Comparison of ENCODE assay signal across 3 fruit fly cellular contexts in the genomic region with DNA sequence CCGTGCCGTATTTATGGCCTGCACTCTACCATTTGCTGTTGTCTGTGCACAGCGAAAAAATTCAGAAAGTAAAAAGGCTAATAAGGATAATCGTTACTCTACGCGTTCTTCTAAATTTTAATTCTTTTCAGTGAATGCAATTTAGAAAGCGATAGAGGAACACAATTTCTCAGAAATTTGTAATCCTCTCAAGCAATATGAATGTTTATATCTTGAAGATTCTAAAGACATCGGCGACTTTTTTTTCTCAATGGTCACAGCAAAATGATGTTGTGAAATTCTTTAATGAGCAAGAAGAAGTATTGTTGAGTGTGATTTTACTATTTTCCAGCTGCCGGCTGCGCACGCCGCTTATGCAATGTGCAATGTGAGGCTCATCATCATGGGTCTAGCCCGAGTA.
A peak's percentile ranks its signal among the peaks of the same experiment; 100 is the strongest.
TF ChIP-seq lines count a peak whose summit lies in the region.

No protein-coding gene starts in this region.

- TF ChIP-seq CTCF in whole organism, embryonic (GFP tag; optimal IDR thresholded peaks at IDR 0.05; lab: Kevin White, UChicago) = no peak

TF ChIP-seq in whole organism, embryonic, 481 proteins besides CTCF, POLR2A, EP300 and RAD21:
- TF ChIP-seq Drgx (GFP tag; IDR thresholded peaks at IDR 0.05; lab: Robert Waterston, UW) = peak; percentile 42; the same call in 1 of the 2 replicates
- TF ChIP-seq CG11456 (GFP tag; IDR thresholded peaks at IDR 0.05; lab: Robert Waterston, UW) = 0 out of 3 replicates have a peak, but pooled peaks have one; percentile 13
- TF ChIP-seq CG10321 (GFP tag; IDR thresholded peaks at IDR 0.05; lab: Robert Waterston, UW) = no peak
- TF ChIP-seq CG2875 (GFP tag; optimal IDR thresholded peaks at IDR 0.05; lab: Kevin White, UChicago) = no peak

TF ChIP-seq in whole organism, prepupa, 60 proteins besides CTCF, POLR2A, EP300 and RAD21 (continues in another document):
- TF ChIP-seq CG6276 (GFP tag; optimal IDR thresholded peaks at IDR 0.05; lab: Kevin White, UChicago) (no peak), topi (GFP tag; optimal IDR thresholded peaks at IDR 0.05; lab: Kevin White, UChicago) (no peak), salr (GFP tag; optimal IDR thresholded peaks at IDR 0.05; lab: Kevin White, UChicago) (peak in 1 of 2 experiments; percentile 43), CG9139 (GFP tag; optimal IDR thresholded peaks at IDR 0.05; lab: Kevin White, UChicago) (no peak), vri (GFP tag; optimal IDR thresholded peaks at IDR 0.05; lab: Kevin White, UChicago) (no peak), CG8319 (GFP tag; optimal IDR thresholded peaks at IDR 0.05; lab: Kevin White, UChicago) (no peak), CG16779 (tag; optimal IDR thresholded peaks at IDR 0.05; lab: Kevin White, UChicago) (no peak), CG31627 (GFP tag; optimal IDR thresholded peaks at IDR 0.05; lab: Kevin White, UChicago) (no peak), ss (GFP tag; optimal IDR thresholded peaks at IDR 0.05; lab: Kevin White, UChicago) (peak in 1 of 2 experiments; percentile 15), Eip78C (GFP tag; lab: Kevin White, UChicago) (peak; percentile 85), cyc (GFP tag; optimal IDR thresholded peaks at IDR 0.05; lab: Kevin White, UChicago) (no peak), Sox102F (GFP tag; optimal IDR thresholded peaks at IDR 0.05; lab: Kevin White, UChicago) (no peak), fkh (GFP tag; optimal IDR thresholded peaks at IDR 0.05; lab: Kevin White, UChicago) (no peak), Hr4 (GFP tag; optimal IDR thresholded peaks at IDR 0.05; lab: Kevin White, UChicago) (peak; percentile 48), dsx (GFP tag; optimal IDR thresholded peaks at IDR 0.05; lab: Kevin White, UChicago; ENCODE audit: poor library complexity, severe bottlenecking) (no peak), svp (GFP tag; lab: Kevin White, UChicago) (peak; percentile 10), CG11762 (GFP tag; optimal IDR thresholded peaks at IDR 0.05; lab: Kevin White, UChicago; ENCODE audit: insufficient read depth) (no peak), OdsH (GFP tag; optimal IDR thresholded peaks at IDR 0.05; lab: Kevin White, UChicago) (peak; percentile 49), CG15336 (GFP tag; IDR thresholded peaks at IDR 0.05; lab: Robert Waterston, UW) (peak; percentile 59), CG10631 (GFP tag; optimal IDR thresholded peaks at IDR 0.05; lab: Kevin White, UChicago) (no peak), Sox15 (GFP tag; optimal IDR thresholded peaks at IDR 0.05; lab: Kevin White, UChicago) (no peak), CG6854 (GFP tag; optimal IDR thresholded peaks at IDR 0.05; lab: Kevin White, UChicago) (no peak), esn (GFP tag; optimal IDR thresholded peaks at IDR 0.05; lab: Kevin White, UChicago) (no peak), CG4318 (GFP tag; optimal IDR thresholded peaks at IDR 0.05; lab: Kevin White, UChicago) (peak; percentile 7), CG7368 (GFP tag; optimal IDR thresholded peaks at IDR 0.05; lab: Kevin White, UChicago) (no peak), spab (GFP tag; optimal IDR thresholded peaks at IDR 0.05; lab: Kevin White, UChicago) (no peak), fd59A (GFP tag; optimal IDR thresholded peaks at IDR 0.05; lab: Kevin White, UChicago) (no peak), dac (GFP tag; optimal IDR thresholded peaks at IDR 0.05; lab: Kevin White, UChicago) (no peak), fd85E (GFP tag; optimal IDR thresholded peaks at IDR 0.05; lab: Kevin White, UChicago) (no peak), Met (GFP tag; optimal IDR thresholded peaks at IDR 0.05; lab: Kevin White, UChicago) (no peak), Sox14 (GFP tag; optimal IDR thresholded peaks at IDR 0.05; lab: Kevin White, UChicago) (peak; percentile 8), CG8119 (GFP tag; IDR thresholded peaks at IDR 0.05; lab: Robert Waterston, UW) (0 out of 3 replicates have a peak, but pooled peaks have one; percentile 23), achi (GFP tag; optimal IDR thresholded peaks at IDR 0.05; lab: Kevin White, UChicago) (peak; percentile 28), CG8632 (GFP tag; optimal IDR thresholded peaks at IDR 0.05; lab: Kevin White, UChicago) (no peak), Blimp-1 (GFP tag; optimal IDR thresholded peaks at IDR 0.05; lab: Kevin White, UChicago) (no peak), CG6792 (GFP tag; optimal IDR thresholded peaks at IDR 0.05; lab: Kevin White, UChicago) (no peak), CG11902 (GFP tag; optimal IDR thresholded peaks at IDR 0.05; lab: Kevin White, UChicago) (no peak), Ets21C (GFP tag; optimal IDR thresholded peaks at IDR 0.05; lab: Kevin White, UChicago) (no peak), eg (GFP tag; IDR thresholded peaks at IDR 0.05; lab: Robert Waterston, UW) (0 out of 3 replicates have a peak, but pooled peaks have one; percentile 8), CG6808 (GFP tag; optimal IDR thresholded peaks at IDR 0.05; lab: Kevin White, UChicago) (no peak), Eip93F (GFP tag; optimal IDR thresholded peaks at IDR 0.05; lab: Kevin White, UChicago) (no peak), pdm3 (GFP tag; optimal IDR thresholded peaks at IDR 0.05; lab: Kevin White, UChicago) (peak; percentile 49)

TF ChIP-seq in whole organism, pupa, 21 proteins besides CTCF, POLR2A, EP300 and RAD21:
- no peak for TF ChIP-seq CG8159 (tag; optimal IDR thresholded peaks at IDR 0.05; lab: Kevin White, UChicago)
- TF ChIP-seq CG10348 (GFP tag; IDR thresholded peaks at IDR 0.05; lab: Robert Waterston, UW) = no peak
- TF ChIP-seq Pif1B (GFP tag; optimal IDR thresholded peaks at IDR 0.05; lab: Kevin White, UChicago) = no peak
- TF ChIP-seq Snoo (tag; optimal IDR thresholded peaks at IDR 0.05; lab: Kevin White, UChicago) = no peak
- TF ChIP-seq CG15710 (tag; optimal IDR thresholded peaks at IDR 0.05; lab: Kevin White, UChicago) = peak; percentile 13
- TF ChIP-seq rn (GFP tag; IDR thresholded peaks at IDR 0.05; lab: Robert Waterston, UW) = no peak
- TF ChIP-seq Ets98B (GFP tag; IDR thresholded peaks at IDR 0.05; lab: Robert Waterston, UW) = peak; percentile 16; the same call in 1 of the 2 replicates
- no peak for TF ChIP-seq gl (tag; optimal IDR thresholded peaks at IDR 0.05; lab: Kevin White, UChicago)
- TF ChIP-seq CG17806 (tag; optimal IDR thresholded peaks at IDR 0.05; lab: Kevin White, UChicago) = peak; percentile 5
- TF ChIP-seq CG32121 (GFP tag; IDR thresholded peaks at IDR 0.05; lab: Robert Waterston, UW) = peak; percentile 32; the same call in 1 of the 2 replicates
- TF ChIP-seq CG8301 (tag; optimal IDR thresholded peaks at IDR 0.05; lab: Kevin White, UChicago) = peak; percentile 7
- no peak for TF ChIP-seq D1 (tag; optimal IDR thresholded peaks at IDR 0.05; lab: Kevin White, UChicago)
- peak; percentile 27 for TF ChIP-seq CG14655 (GFP tag; optimal IDR thresholded peaks at IDR 0.05; lab: Kevin White, UChicago)
- peak; percentile 37 for TF ChIP-seq Pif1A (GFP tag; optimal IDR thresholded peaks at IDR 0.05; lab: Kevin White, UChicago)
- TF ChIP-seq CG13204 (GFP tag; optimal IDR thresholded peaks at IDR 0.05; lab: Kevin White, UChicago) = no peak
- TF ChIP-seq CG9948 (tag; optimal IDR thresholded peaks at IDR 0.05; lab: Kevin White, UChicago) = peak; percentile 11
- no peak for TF ChIP-seq CG34367 (tag; optimal IDR thresholded peaks at IDR 0.05; lab: Kevin White, UChicago)
- TF ChIP-seq CG4496 (GFP tag; IDR thresholded peaks at IDR 0.05; lab: Robert Waterston, UW) = no peak
